Worm (Caenorhabditis elegans) whole organism, L2 larva: ENCODE results near the gene dhs-29.
A peak's percentile ranks its signal among the peaks of the same experiment; 100 is the strongest.

Experiments
- ama-1 ChIP-seq: fragments of 150-350 bp; optimal IDR thresholded peaks from 2 replicates; lab custom pipeline; 2018; ENCODE audit warnings: inconsistent platforms
- fos-1 ChIP-seq: fragments of 150-350 bp; optimal IDR thresholded peaks from 2 replicates; lab custom pipeline; 2014; ENCODE audit warnings: missing biosample characterization, missing genetic modification characterization
- lin-13 ChIP-seq: fragments of 150-350 bp; optimal IDR thresholded peaks from 2 replicates; lab custom pipeline; 2014; ENCODE audit warnings: missing biosample characterization, missing genetic modification reagents, missing genetic modification characterization
- lsy-2 ChIP-seq, 2 experiments: fragments of 150-350 bp in 1 of 2; sonication (generic microtip) in 1 of 2; optimal IDR thresholded peaks; 2 replicates each; lab custom pipeline; 2014 to 2017; ENCODE audit warnings: missing biosample characterization in 2 of 2, missing genetic modification characterization in 2 of 2
- nhr-77 ChIP-seq: fragments of 150-350 bp; optimal IDR thresholded peaks from 2 replicates; lab custom pipeline; 2014; ENCODE audit warnings: missing biosample characterization, missing genetic modification characterization
- snpc-4 ChIP-seq: fragments of 150-350 bp; optimal IDR thresholded peaks from 2 replicates; lab custom pipeline; 2014; ENCODE audit warnings: missing biosample characterization, missing genetic modification characterization
- unc-39 ChIP-seq: fragments of 150-350 bp; optimal IDR thresholded peaks from 2 replicates; lab custom pipeline; 2014; ENCODE audit warnings: missing biosample characterization, missing genetic modification characterization
- unc-62 ChIP-seq: fragments of 150-350 bp; optimal IDR thresholded peaks from 2 replicates; lab custom pipeline; 2014; ENCODE audit warnings: missing biosample characterization, missing genetic modification reagents, missing genetic modification characterization
- ztf-1 ChIP-seq: fragments of 200-800 bp; sonication (Bioruptor generic); conservative IDR thresholded peaks from 2 replicates; pipeline ENCODE4 v1.3.6; 2022; ENCODE audit warnings: missing genetic modification characterization, missing compliant biosample characterization
- ztf-11 ChIP-seq: sonication (generic microtip); optimal IDR thresholded peaks from 2 replicates; lab custom pipeline; 2017; ENCODE audit warnings: missing biosample characterization, missing genetic modification characterization
- ztf-4 ChIP-seq: fragments of 150-350 bp; optimal IDR thresholded peaks from 2 replicates; lab custom pipeline; 2014; ENCODE audit warnings: missing biosample characterization, missing genetic modification characterization

- no peak for TF ChIP-seq snpc-4 (tag; lab: Kevin White, UChicago)
- no peak for TF ChIP-seq unc-62 (GFP tag; lab: Kevin White, UChicago)
- TF ChIP-seq ztf-11, result no peak
- no peak for TF ChIP-seq nhr-77 (tag; lab: Kevin White, UChicago)
- no peak for TF ChIP-seq ztf-4
- no peak for TF ChIP-seq fos-1 (tag; lab: Kevin White, UChicago)
- TF ChIP-seq lsy-2 (tag; optimal IDR thresholded peaks at IDR 0.05; lab: Kevin White, UChicago), result peak in 1 of 2 experiments; percentile 11
- no peak for TF ChIP-seq ztf-1 (GFP tag; lab: Robert Waterston, UW)
- no peak for TF ChIP-seq ama-1 (lab: Kevin White, UChicago)
- no peak for TF ChIP-seq lin-13 (GFP tag; lab: Kevin White, UChicago)
- TF ChIP-seq unc-39 (tag; lab: Kevin White, UChicago), result no peak
Measured at ce11 chrX:7678437-7679139, 13.9 kb upstream of the dhs-29 start.
